Worm (Caenorhabditis elegans) whole organism, L4/young adult: Measurements from ENCODE around the gene K07F5.14.

Experiments used
- W03F9.2 ChIP-seq: fragments of 150-350 bp; optimal IDR thresholded peaks from 2 replicates; lab custom pipeline; 2014; ENCODE audit warnings: missing biosample characterization, missing genetic modification characterization
- him-1 ChIP-seq: sonication (generic microtip); optimal IDR thresholded peaks from 2 replicates; lab custom pipeline; 2016; ENCODE audit warnings: missing genotype, missing genetic modification reagents, missing genetic modification characterization, missing compliant biosample characterization

DNA sequence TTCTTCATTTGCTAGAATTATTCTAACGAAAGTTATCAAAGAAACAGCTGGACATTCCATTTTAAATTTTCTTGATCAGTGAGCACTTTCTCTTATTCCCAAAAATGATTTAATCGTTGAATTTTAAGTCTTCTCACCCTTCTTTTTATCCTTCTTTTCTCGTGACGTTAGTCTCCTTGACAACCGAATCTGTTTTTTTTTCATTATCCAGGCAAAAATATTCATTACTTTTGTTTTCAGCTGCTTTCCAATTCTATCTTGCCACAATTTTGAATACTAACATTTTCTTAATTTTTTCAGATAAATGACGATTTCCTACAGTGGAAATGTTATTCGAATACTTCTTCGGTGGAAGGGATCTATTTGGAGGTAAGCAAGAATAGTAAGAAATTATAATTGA lies 41.6 kb downstream of the K07F5.14 start, which contains the start of gene best-13:
- no peak for TF ChIP-seq W03F9.2 (tag; lab: Kevin White, UChicago)
- no peak for TF ChIP-seq him-1 (tag; lab: Kevin White, UChicago)
